Worm (Caenorhabditis elegans): ENCODE measurements around the gene ZK262.4.
"Not testable (repeated sequence)": the region's sequence is repeated elsewhere in the genome, so short reads cannot be mapped to it uniquely, and the experiment has no call there.

ZK262.4 gene

ce11 chrV:18461200-18461728, 36.9 kb upstream of the ZK262.4 start, which contains the start of gene ZK228.3:
Gene ZK228.3, minus strand, starts transcription at chrV:18461250.
- TF ChIP-seq unc-98 (GFP tag; IDR thresholded peaks at IDR 0.05) (no peak), nhr-20 (tag; optimal IDR thresholded peaks at IDR 0.05) (peak; percentile 30), irx-1 (tag; optimal IDR thresholded peaks at IDR 0.05) (no peak), nhr-19 (GFP tag; conservative IDR thresholded peaks at IDR 0.05) (no peak), unc-130 (tag; optimal IDR thresholded peaks at IDR 0.05) (no peak), elt-2 (tag; optimal IDR thresholded peaks at IDR 0.05) (peak; percentile 93), elt-3 (tag; optimal IDR thresholded peaks at IDR 0.05) (peak in 3 of 6 experiments; percentile 10 to 40 (median 20))

DNA sequence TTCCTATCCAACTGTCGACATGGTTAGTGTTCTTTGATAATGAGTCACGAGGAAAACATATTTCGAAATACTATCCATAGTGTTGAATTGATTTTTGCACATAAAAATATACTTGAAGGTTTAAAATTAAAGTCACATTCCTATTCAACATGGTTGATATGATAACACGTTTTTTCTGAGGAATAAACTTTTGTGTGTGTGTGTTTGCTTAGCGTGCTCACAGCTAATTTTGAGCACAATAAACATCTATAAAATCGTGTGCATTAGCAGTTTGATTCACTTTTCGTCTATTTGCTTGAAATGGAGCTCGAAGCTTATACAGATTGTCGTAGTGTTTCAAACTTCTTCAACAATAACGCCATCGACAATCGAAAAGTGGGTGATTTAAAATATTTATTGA, 32.2 kb upstream of the ZK262.4 start, which contains the start of gene ZK228.10:
TSS of gene ZK228.10 (plus strand) at position 301 of the 400 bp plus-strand sequence.
- no peak for TF ChIP-seq unc-98 (GFP tag; IDR thresholded peaks at IDR 0.05)

DNA sequence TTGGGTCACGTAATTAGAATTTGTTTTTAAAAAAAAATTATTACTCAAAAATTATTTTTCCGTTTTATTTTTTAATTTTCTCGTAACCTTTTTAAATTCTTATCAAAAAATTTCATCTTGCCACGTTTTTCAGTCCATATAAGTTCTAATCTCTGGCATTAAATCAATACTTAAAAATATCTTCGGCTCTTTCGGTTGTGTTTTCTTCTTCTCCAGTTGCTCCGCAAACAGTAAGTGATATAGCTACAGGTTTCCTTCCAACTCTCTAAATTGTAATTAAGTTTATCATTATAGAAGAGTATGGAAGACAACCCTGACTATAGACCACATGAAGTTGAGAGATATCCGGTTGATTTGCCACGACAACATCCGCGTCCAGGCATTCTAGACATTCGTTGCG, 19.7 kb upstream of the ZK262.4 start, which contains the start of gene ZK228.1:
TSS of gene ZK228.1 (plus strand) at position 301 of the 400 bp plus-strand sequence.
- TF ChIP-seq lin-15B (tag; optimal IDR thresholded peaks at IDR 0.05) (no peak), C04F5.9 (tag; optimal IDR thresholded peaks at IDR 0.05) (no peak), tlp-1 (tag; optimal IDR thresholded peaks at IDR 0.05) (no peak), fkh-8 (tag; optimal IDR thresholded peaks at IDR 0.05) (no peak), C34B4.2 (tag; optimal IDR thresholded peaks at IDR 0.05) (no peak), vab-15 (tag; optimal IDR thresholded peaks at IDR 0.05) (no peak)

- not testable (repeated sequence) for TF ChIP-seq aly-2 (tag; optimal IDR thresholded peaks at IDR 0.05); ceh-8 (GFP tag; optimal IDR thresholded peaks at IDR 0.05); mef-2 (tag; optimal IDR thresholded peaks at IDR 0.05)
Observed at ce11 chrV:18439469-18439868, 15.1 kb upstream of the ZK262.4 start, which contains the start of gene ZK262.9. Gene ZK262.9, plus strand, starts transcription at chrV:18439769.

- TF ChIP-seq dpl-1 (GFP tag; optimal IDR thresholded peaks at IDR 0.05) (no peak), unc-30 (tag; optimal IDR thresholded peaks at IDR 0.05) (no peak), F16B12.6 (tag; optimal IDR thresholded peaks at IDR 0.05) (no peak), nhr-77 (tag; optimal IDR thresholded peaks at IDR 0.05) (no peak), ceh-8 (GFP tag; optimal IDR thresholded peaks at IDR 0.05) (no peak), lin-14 (GFP tag; optimal IDR thresholded peaks at IDR 0.05) (no peak), vab-15 (tag; optimal IDR thresholded peaks at IDR 0.05) (no peak), sptf-1 (tag; optimal IDR thresholded peaks at IDR 0.05) (no peak), nhr-19 (GFP tag; conservative IDR thresholded peaks at IDR 0.05) (no peak), lsy-2 (tag; optimal IDR thresholded peaks at IDR 0.05) (no peak)
Observed at ce11 chrV:18438081-18438480, 13.7 kb upstream of the ZK262.4 start, which contains the start of gene ZK262.8. Gene ZK262.8, plus strand, starts transcription at chrV:18438381.

DNA sequence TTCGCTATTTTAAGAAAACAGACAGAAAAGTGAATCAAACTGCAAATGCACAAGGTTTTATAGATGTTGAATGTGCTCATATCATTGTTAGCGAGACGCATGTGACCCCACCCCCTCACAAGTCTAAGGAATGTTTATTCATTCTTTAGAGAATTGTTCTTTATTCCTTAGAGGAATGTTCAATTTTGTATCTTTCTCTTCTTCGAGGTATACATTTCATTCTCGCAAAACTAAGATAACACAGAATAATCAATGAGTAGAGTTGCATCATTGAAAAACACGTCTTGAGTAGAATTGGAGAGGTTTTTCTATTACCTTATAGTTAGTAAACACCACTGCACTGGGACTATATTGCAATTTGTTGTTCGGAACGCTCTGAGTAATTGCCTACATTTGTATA, 10.6 kb upstream of the ZK262.4 start, which contains the start of gene ZK262.20:
TSS of gene ZK262.20 (minus strand) at position 101 of the 400 bp plus-strand sequence.
- no peak for TF ChIP-seq sox-4 (tag; optimal IDR thresholded peaks at IDR 0.05)

DNA sequence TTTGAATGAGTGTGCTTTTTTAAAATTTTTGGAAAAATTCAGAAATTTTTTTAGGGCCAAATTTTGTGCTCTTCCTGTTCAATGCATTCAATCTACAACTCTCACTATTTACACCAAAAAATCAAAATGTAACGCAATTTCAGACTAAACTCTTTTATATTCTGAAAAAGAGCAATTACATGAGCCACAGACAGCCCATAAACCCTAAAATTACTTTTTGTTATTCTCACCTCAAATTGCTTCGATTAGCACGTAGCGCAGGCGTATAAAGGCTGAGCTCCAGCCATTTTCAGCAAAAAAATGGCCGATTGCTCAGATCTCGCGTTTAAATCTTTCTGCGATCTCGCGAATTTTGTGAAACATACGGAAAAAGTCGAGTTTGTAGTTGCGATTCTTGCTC, 7.1 kb upstream of the ZK262.4 start, which contains the start of gene srw-82:
TSS of gene srw-82 (plus strand) at position 301 of the 400 bp plus-strand sequence.
- no peak for TF ChIP-seq mab-9 (GFP tag; IDR thresholded peaks at IDR 0.05)
- TF ChIP-seq lsy-2 (tag; optimal IDR thresholded peaks at IDR 0.05), result no peak
- no peak for TF ChIP-seq lin-15B (tag; optimal IDR thresholded peaks at IDR 0.05)
- TF ChIP-seq zip-4 (GFP tag; optimal IDR thresholded peaks at IDR 0.05), result no peak
- no peak for TF ChIP-seq ceh-90 (tag; optimal IDR thresholded peaks at IDR 0.05)
- no peak for TF ChIP-seq fkh-10 (GFP tag; optimal IDR thresholded peaks at IDR 0.05)
- no peak for TF ChIP-seq sox-4 (tag; optimal IDR thresholded peaks at IDR 0.05)
- TF ChIP-seq sup-37 (GFP tag; optimal IDR thresholded peaks at IDR 0.05), result no peak
- TF ChIP-seq ets-5 (GFP tag; IDR thresholded peaks at IDR 0.05), result no peak
- no peak for TF ChIP-seq unc-98 (GFP tag; IDR thresholded peaks at IDR 0.05)
- no peak for TF ChIP-seq pag-3 (tag; optimal IDR thresholded peaks at IDR 0.05; ENCODE audit: borderline replicate concordance, insufficient read depth)
- TF ChIP-seq zag-1 (tag; optimal IDR thresholded peaks at IDR 0.05), result no peak
- no peak for TF ChIP-seq ceh-8 (GFP tag; optimal IDR thresholded peaks at IDR 0.05)
- TF ChIP-seq ceh-88 (GFP tag; IDR thresholded peaks at IDR 0.05), result no peak
- TF ChIP-seq dpl-1 (GFP tag; optimal IDR thresholded peaks at IDR 0.05), result no peak
- no peak for TF ChIP-seq lin-13 (GFP tag; optimal IDR thresholded peaks at IDR 0.05)
- TF ChIP-seq C34B4.2 (tag; optimal IDR thresholded peaks at IDR 0.05), result no peak
- TF ChIP-seq snpc-4 (tag; optimal IDR thresholded peaks at IDR 0.05), result no peak
- TF ChIP-seq unc-130 (tag; optimal IDR thresholded peaks at IDR 0.05), result no peak
- no peak for TF ChIP-seq nhr-85 (tag)
